Worm (Caenorhabditis elegans): ENCODE data around the gene faxc-1.

Gene faxc-1

DNA sequence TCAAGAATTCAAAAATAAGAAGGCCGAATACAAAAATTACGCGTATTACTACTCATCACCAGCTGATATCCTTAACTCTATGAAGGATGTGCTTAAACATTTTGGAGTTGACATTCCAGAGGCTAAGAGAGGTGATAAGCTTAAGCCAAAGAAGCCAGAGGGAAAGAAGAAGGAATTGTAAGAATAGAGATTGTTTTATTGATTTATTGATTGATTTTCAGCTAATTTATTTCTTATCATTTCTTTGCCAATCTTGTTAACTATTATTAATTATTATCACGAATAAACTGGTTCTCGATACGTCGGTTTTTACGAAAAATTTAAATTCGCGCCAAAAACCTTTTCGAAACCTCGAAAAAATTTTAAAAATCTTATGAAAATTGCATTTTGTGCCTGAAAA lies 22.2 kb upstream of the faxc-1 start:
- TF ChIP-seq hmbx-1 (tag; optimal IDR thresholded peaks at IDR 0.05) (no peak), scrt-1 (GFP tag; IDR thresholded peaks at IDR 0.05) (no peak), hnd-1 (tag; optimal IDR thresholded peaks at IDR 0.05) (no peak), ceh-36 (tag; optimal IDR thresholded peaks at IDR 0.05) (no peak), hmg-4 (GFP tag; optimal IDR thresholded peaks at IDR 0.05) (no peak), F13C5.2 (tag; optimal IDR thresholded peaks at IDR 0.05) (no peak), tbx-37 (GFP tag; conservative IDR thresholded peaks at IDR 0.05) (no peak), ama-1 (optimal IDR thresholded peaks at IDR 0.05) (no peak)

DNA sequence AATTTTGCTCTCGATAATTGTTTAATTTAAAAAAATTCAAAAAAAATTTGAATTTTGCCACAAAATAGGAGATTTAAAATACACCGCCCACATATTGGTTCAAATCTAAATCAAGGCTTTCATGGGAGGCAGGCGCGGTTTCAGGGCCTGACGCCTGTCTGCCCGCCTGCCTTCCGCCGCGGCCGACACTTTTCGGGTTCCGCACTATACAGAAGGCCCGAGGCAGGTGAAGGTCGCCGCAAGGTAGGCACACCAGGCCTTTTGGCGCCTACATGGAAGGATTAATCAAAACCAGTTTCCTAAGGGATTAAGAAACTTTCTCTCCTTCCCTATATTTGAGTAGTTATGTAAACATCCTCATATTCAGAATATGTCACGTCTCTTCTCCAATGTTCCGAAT lies 21.4 kb upstream of the faxc-1 start, which contains the start of gene Y57A10A.24:
Gene Y57A10A.24 (plus strand): TSS at position 396 of the 400 bp plus-strand sequence.
- TF ChIP-seq scrt-1 (GFP tag; IDR thresholded peaks at IDR 0.05), result peak; percentile 34; the same call in 1 of the 2 replicates
- TF ChIP-seq tbx-37 (GFP tag; conservative IDR thresholded peaks at IDR 0.05), result no peak

DNA sequence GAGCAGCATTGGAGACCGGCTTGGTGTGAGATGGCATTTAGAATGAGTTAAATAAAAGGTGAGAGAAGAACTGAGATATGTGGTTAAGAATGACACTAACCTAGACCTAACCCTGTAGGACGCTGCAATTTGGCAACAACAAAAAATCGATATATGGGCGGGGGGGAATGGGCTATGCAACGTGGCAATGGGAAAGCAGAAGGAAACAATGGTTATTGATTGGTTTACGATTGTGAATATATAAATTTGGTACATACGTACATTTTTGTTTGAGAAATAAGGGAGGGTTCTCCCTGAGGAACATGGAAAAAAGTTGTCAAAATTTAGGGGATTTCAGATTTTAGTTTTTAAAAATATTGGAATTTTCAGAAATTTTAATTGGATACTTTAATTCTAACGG lies 14.9 kb upstream of the faxc-1 start, which contains the start of gene tag-276:
Gene tag-276 (minus strand): TSS at position 101 of the 400 bp plus-strand sequence.
- no peak for TF ChIP-seq hmg-4 (GFP tag; optimal IDR thresholded peaks at IDR 0.05)
- no peak for TF ChIP-seq scrt-1 (GFP tag; IDR thresholded peaks at IDR 0.05)

DNA sequence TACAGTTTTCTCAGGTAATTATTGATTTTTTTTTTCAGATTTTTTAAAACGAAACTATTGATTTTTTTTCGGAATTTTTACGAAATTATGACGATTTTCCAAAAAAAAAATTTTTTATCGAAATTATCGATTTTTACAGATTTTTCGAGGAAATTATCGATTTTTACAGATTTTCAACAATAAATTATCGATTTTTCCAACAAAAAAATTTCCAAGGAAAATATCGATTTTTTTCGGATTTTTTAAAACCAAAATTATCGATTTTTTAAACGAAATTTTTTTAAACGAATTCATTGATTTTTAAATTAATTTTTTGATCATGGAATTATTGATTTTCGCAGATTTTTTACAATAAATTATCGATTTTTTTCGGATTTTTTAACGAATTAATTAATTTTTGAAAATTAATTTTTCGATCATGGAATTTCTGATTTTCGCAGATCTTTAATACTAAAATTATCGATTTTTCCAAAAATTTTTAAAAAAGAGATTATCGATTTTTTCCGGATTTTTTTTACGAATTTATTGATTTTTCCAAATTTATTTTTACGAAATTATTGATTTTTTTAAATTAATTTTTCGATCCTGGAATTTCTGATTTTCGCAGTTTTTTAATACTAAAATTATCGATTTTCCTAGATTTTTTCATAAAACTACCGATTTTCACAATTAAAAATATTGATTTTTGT lies 8.3 kb upstream of the faxc-1 start:
- TF ChIP-seq hmbx-1 (tag; optimal IDR thresholded peaks at IDR 0.05), result no peak
- TF ChIP-seq sea-1 (GFP tag; conservative IDR thresholded peaks at IDR 0.05), result no peak
- no peak for TF ChIP-seq scrt-1 (GFP tag; IDR thresholded peaks at IDR 0.05)
- TF ChIP-seq aly-1 (tag; optimal IDR thresholded peaks at IDR 0.05), result no peak
- no peak for TF ChIP-seq ama-1 (optimal IDR thresholded peaks at IDR 0.05)
- no peak for TF ChIP-seq flt-1 (GFP tag; IDR thresholded peaks at IDR 0.05)
- TF ChIP-seq hnd-1 (tag; optimal IDR thresholded peaks at IDR 0.05), result no peak
- no peak for TF ChIP-seq B0310.2 (tag; optimal IDR thresholded peaks at IDR 0.05)
- no peak for TF ChIP-seq tra-4 (tag; optimal IDR thresholded peaks at IDR 0.05)
- no peak for TF ChIP-seq ceh-36 (tag; optimal IDR thresholded peaks at IDR 0.05)
- TF ChIP-seq ets-7 (tag; optimal IDR thresholded peaks at IDR 0.05), result no peak
- no peak for TF ChIP-seq ceh-13 (GFP tag; optimal IDR thresholded peaks at IDR 0.05)
- TF ChIP-seq tbx-37 (GFP tag; conservative IDR thresholded peaks at IDR 0.05), result no peak
- TF ChIP-seq tbx-11 (GFP tag; IDR thresholded peaks at IDR 0.05), result no peak
- TF ChIP-seq hmg-4 (GFP tag; optimal IDR thresholded peaks at IDR 0.05), result no peak
- no peak for TF ChIP-seq F13C5.2 (tag; optimal IDR thresholded peaks at IDR 0.05)

DNA sequence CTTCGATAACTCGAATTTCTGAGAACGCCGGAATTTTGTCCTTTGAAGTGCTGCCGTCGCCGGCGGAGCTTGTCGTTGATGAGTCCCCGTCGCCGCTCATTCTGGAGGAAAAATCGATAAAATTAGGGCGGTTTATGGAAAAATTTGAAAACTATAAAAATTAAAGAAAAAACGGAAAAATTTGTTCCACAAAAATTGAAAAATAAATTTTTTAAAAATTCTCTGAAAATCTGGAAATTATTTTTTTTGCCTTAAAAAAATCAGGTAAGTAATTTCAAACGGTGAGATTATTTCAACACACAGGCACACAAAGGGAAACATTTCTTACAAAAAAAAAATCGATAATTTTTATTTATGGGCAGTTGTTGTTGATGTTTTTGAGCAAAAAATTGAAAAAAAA lies 7.5 kb upstream of the faxc-1 start, which contains the start of gene parn-2:
Gene parn-2 (minus strand): TSS at position 101 of the 400 bp plus-strand sequence.
- TF ChIP-seq ceh-13 (GFP tag; optimal IDR thresholded peaks at IDR 0.05), result no peak
- 0 out of 2 replicates have a peak, but pooled peaks have one; percentile 8 for TF ChIP-seq sea-1 (GFP tag; conservative IDR thresholded peaks at IDR 0.05)
- TF ChIP-seq pes-1 (GFP tag; IDR thresholded peaks at IDR 0.05), result no peak
- TF ChIP-seq scrt-1 (GFP tag; IDR thresholded peaks at IDR 0.05), result no peak
- TF ChIP-seq hmg-4 (GFP tag; optimal IDR thresholded peaks at IDR 0.05), result peak; percentile 10
- no peak for TF ChIP-seq aly-1 (tag; optimal IDR thresholded peaks at IDR 0.05)

DNA sequence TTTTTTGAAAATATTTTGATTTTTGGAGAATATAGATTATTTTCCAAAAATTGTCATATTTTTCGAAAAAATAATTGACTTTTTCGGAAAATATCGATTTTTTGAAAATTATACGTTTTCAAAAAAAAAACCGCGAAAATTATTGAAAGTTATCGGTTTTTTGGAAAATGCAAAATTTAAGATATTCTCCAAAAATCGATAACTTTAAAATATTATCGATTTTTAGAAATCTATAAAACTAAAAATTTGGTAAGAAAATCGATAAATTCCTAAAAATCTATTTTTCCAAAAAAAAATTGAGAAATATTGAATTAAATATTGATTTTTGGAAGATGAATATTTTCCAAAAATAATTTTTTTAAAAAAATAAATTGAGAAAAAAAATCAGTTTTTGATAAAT lies 6.9 kb upstream of the faxc-1 start:
- TF ChIP-seq hmbx-1 (tag; optimal IDR thresholded peaks at IDR 0.05), result no peak
- no peak for TF ChIP-seq tbx-37 (GFP tag; conservative IDR thresholded peaks at IDR 0.05)
- TF ChIP-seq scrt-1 (GFP tag; IDR thresholded peaks at IDR 0.05), result no peak
- TF ChIP-seq hmg-4 (GFP tag; optimal IDR thresholded peaks at IDR 0.05), result no peak
- TF ChIP-seq tra-4 (tag; optimal IDR thresholded peaks at IDR 0.05), result no peak
- no peak for TF ChIP-seq ets-7 (tag; optimal IDR thresholded peaks at IDR 0.05)
- TF ChIP-seq ceh-36 (tag; optimal IDR thresholded peaks at IDR 0.05), result no peak
- no peak for TF ChIP-seq F13C5.2 (tag; optimal IDR thresholded peaks at IDR 0.05)
- TF ChIP-seq tbx-11 (GFP tag; IDR thresholded peaks at IDR 0.05), result no peak
- TF ChIP-seq sea-1 (GFP tag; conservative IDR thresholded peaks at IDR 0.05), result no peak
- no peak for TF ChIP-seq ceh-13 (GFP tag; optimal IDR thresholded peaks at IDR 0.05)
- no peak for TF ChIP-seq pes-1 (GFP tag; IDR thresholded peaks at IDR 0.05)
- no peak for TF ChIP-seq aly-1 (tag; optimal IDR thresholded peaks at IDR 0.05)
- no peak for TF ChIP-seq hnd-1 (tag; optimal IDR thresholded peaks at IDR 0.05)
- TF ChIP-seq ama-1 (optimal IDR thresholded peaks at IDR 0.05), result no peak
- no peak for TF ChIP-seq B0310.2 (tag; optimal IDR thresholded peaks at IDR 0.05)
- TF ChIP-seq flt-1 (GFP tag; IDR thresholded peaks at IDR 0.05), result no peak

DNA sequence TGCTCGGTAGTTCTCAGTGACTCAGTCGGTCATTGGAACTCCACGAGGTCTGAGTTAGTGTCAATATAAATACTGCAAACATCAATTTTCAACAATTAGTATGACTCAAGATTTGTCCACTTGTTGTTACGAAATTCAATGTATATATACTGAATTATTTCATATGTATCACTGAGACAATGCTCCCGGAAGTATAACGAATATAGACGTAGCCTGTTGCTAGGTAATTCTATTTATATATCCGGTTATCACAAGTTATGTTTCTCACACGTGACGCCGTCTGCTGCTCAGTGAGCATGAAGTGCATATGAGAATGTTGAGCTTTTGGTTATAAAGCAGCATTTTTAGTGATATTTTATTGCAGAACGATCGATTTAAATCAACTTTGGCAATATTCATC lies 3.5 kb upstream of the faxc-1 start:
- no peak for TF ChIP-seq tbx-37 (GFP tag; conservative IDR thresholded peaks at IDR 0.05)
- TF ChIP-seq hmg-4 (GFP tag; optimal IDR thresholded peaks at IDR 0.05), result no peak
- no peak for TF ChIP-seq B0310.2 (tag; optimal IDR thresholded peaks at IDR 0.05)
- no peak for TF ChIP-seq hnd-1 (tag; optimal IDR thresholded peaks at IDR 0.05)
- no peak for TF ChIP-seq tra-4 (tag; optimal IDR thresholded peaks at IDR 0.05)
- no peak for TF ChIP-seq hmbx-1 (tag; optimal IDR thresholded peaks at IDR 0.05)
- TF ChIP-seq sea-1 (GFP tag; conservative IDR thresholded peaks at IDR 0.05), result no peak
- no peak for TF ChIP-seq scrt-1 (GFP tag; IDR thresholded peaks at IDR 0.05)
- TF ChIP-seq ets-7 (tag; optimal IDR thresholded peaks at IDR 0.05), result no peak
- TF ChIP-seq ceh-13 (GFP tag; optimal IDR thresholded peaks at IDR 0.05), result no peak
- TF ChIP-seq flt-1 (GFP tag; IDR thresholded peaks at IDR 0.05), result no peak
- TF ChIP-seq tbx-11 (GFP tag; IDR thresholded peaks at IDR 0.05), result no peak
- no peak for TF ChIP-seq ceh-36 (tag; optimal IDR thresholded peaks at IDR 0.05)
- no peak for TF ChIP-seq pes-1 (GFP tag; IDR thresholded peaks at IDR 0.05)
- no peak for TF ChIP-seq F13C5.2 (tag; optimal IDR thresholded peaks at IDR 0.05)
